Fruit fly (Drosophila melanogaster) whole organism, embryonic: ENCODE measurements around the gene CG14696.

Experiments
- ATbp ChIP-seq: fragments of 200-800 bp; sonication (Bioruptor generic); optimal IDR thresholded peaks from 2 replicates; lab custom pipeline; 2017; ENCODE audit warnings: missing biosample characterization, mild to moderate bottlenecking, missing genetic modification characterization, missing genetic modification reagents
- Abd-B ChIP-seq: fragments of 200-800 bp; sonication (Bioruptor generic); optimal IDR thresholded peaks from 2 replicates; lab custom pipeline; 2018; ENCODE audit warnings: missing biosample characterization, mild to moderate bottlenecking, missing genetic modification characterization, moderate library complexity
- Atf6 ChIP-seq: fragments of 200-800 bp; sonication (Bioruptor generic); IDR thresholded peaks from 2 replicates; pipeline ENCODE4 v1.3.6; 2022; ENCODE audit warnings: missing biosample characterization, missing genetic modification characterization
- B-H1 ChIP-seq: fragments of 200-800 bp; sonication (Bioruptor generic); IDR thresholded peaks from 3 replicates; pipeline ENCODE4 v1.3.6; 2022; ENCODE audit warnings: missing biosample characterization, missing genetic modification characterization
- CG10209 ChIP-seq: fragments of 200-800 bp; sonication (Bioruptor generic); optimal IDR thresholded peaks from 3 replicates; lab custom pipeline; 2017; ENCODE audit warnings: missing biosample characterization, mild to moderate bottlenecking, missing genetic modification characterization, missing genetic modification reagents
- CG10267 ChIP-seq: fragments of 200-800 bp; sonication (Bioruptor generic); optimal IDR thresholded peaks from 2 replicates; lab custom pipeline; 2018; ENCODE audit warnings: missing biosample characterization, mild to moderate bottlenecking, missing genetic modification characterization, moderate library complexity
- CG12155 ChIP-seq: fragments of 200-800 bp; sonication (Bioruptor generic); optimal IDR thresholded peaks from 3 replicates; lab custom pipeline; 2016; ENCODE audit warnings: missing biosample characterization, missing genetic modification characterization
- CG12659 ChIP-seq: fragments of 200-800 bp; sonication (Bioruptor generic); optimal IDR thresholded peaks from 3 replicates; lab custom pipeline; 2017; ENCODE audit warnings: mild to moderate bottlenecking, missing biosample characterization, missing genetic modification reagents, missing genetic modification characterization
- CG13287 ChIP-seq: fragments of 200-800 bp; sonication (Bioruptor generic); IDR thresholded peaks from 2 replicates; pipeline ENCODE4 v1.3.6; 2022; ENCODE audit warnings: missing biosample characterization, missing genetic modification characterization; ENCODE audit not compliant: partially characterized antibody
- CG14667 ChIP-seq: fragments of 200-800 bp; sonication (Bioruptor generic); IDR thresholded peaks from 2 replicates; pipeline ENCODE4 v1.3.6; 2022; ENCODE audit warnings: missing biosample characterization, missing genetic modification characterization
- CG14710 ChIP-seq: fragments of 200-800 bp; sonication (Bioruptor generic); optimal IDR thresholded peaks from 3 replicates; lab custom pipeline; 2019; ENCODE audit warnings: missing biosample characterization, mild to moderate bottlenecking, missing genetic modification characterization, moderate library complexity
- CG15514 ChIP-seq: fragments of 200-800 bp; sonication (Bioruptor generic); optimal IDR thresholded peaks from 3 replicates; lab custom pipeline; 2017; ENCODE audit warnings: missing biosample characterization, missing genetic modification characterization, mild to moderate bottlenecking, moderate library complexity, missing genetic modification reagents
- CG17186 ChIP-seq: fragments of 200-800 bp; sonication (Bioruptor generic); optimal IDR thresholded peaks from 3 replicates; lab custom pipeline; 2017; ENCODE audit warnings: missing biosample characterization, missing genetic modification reagents, missing genetic modification characterization
- CG18764 ChIP-seq: fragments of 200-800 bp; sonication (Bioruptor generic); optimal IDR thresholded peaks from 3 replicates; lab custom pipeline; 2016; ENCODE audit warnings: missing biosample characterization, missing genetic modification characterization
- CG2199 ChIP-seq: fragments of 200-800 bp; sonication (Bioruptor generic); IDR thresholded peaks from 3 replicates; pipeline ENCODE4 v1.3.6; 2022; ENCODE audit warnings: missing biosample characterization, missing genetic modification characterization
- CG3065 ChIP-seq: fragments of 200-800 bp; sonication (Bioruptor generic); optimal IDR thresholded peaks from 2 replicates; lab custom pipeline; 2016; ENCODE audit warnings: missing biosample characterization, missing genetic modification characterization
- CG31224 ChIP-seq: fragments of 200-800 bp; sonication (Bioruptor generic); IDR thresholded peaks from 2 replicates; pipeline ENCODE4 v1.3.6; 2022; ENCODE audit warnings: missing biosample characterization, missing genetic modification characterization
- CG32772 ChIP-seq: fragments of 200-800 bp; sonication (Bioruptor generic); IDR thresholded peaks from 2 replicates; pipeline ENCODE4 v1.3.6; 2022; ENCODE audit warnings: missing biosample characterization, missing genetic modification characterization
- CG33213 ChIP-seq: fragments of 200-800 bp; sonication (Bioruptor generic); optimal IDR thresholded peaks from 3 replicates; lab custom pipeline; 2016; ENCODE audit warnings: missing biosample characterization, missing genetic modification characterization
- CG34422 ChIP-seq: fragments of 200-800 bp; sonication (Bioruptor generic); IDR thresholded peaks from 3 replicates; pipeline ENCODE4 v1.3.6; 2022; ENCODE audit warnings: missing biosample characterization, missing genetic modification characterization
- CG4282 ChIP-seq: fragments of 200-800 bp; sonication (Bioruptor generic); optimal IDR thresholded peaks from 2 replicates; lab custom pipeline; 2016; ENCODE audit warnings: missing biosample characterization, missing genetic modification characterization
- CG4617 ChIP-seq: fragments of 200-800 bp; sonication (Bioruptor generic); optimal IDR thresholded peaks from 3 replicates; lab custom pipeline; 2016; ENCODE audit warnings: missing biosample characterization, missing genetic modification characterization, borderline replicate concordance
- CG4820 ChIP-seq: fragments of 200-800 bp; sonication (Bioruptor generic); optimal IDR thresholded peaks from 3 replicates; lab custom pipeline; 2016; ENCODE audit warnings: missing biosample characterization, missing genetic modification characterization
- CG6683 ChIP-seq: fragments of 200-800 bp; sonication (Bioruptor generic); optimal IDR thresholded peaks from 2 replicates; lab custom pipeline; 2017; ENCODE audit warnings: missing biosample characterization, mild to moderate bottlenecking, missing genetic modification characterization, missing genetic modification reagents
- CG9437 ChIP-seq: fragments of 200-800 bp; sonication (Bioruptor generic); optimal IDR thresholded peaks from 2 replicates; lab custom pipeline; 2018; ENCODE audit warnings: missing biosample characterization, mild to moderate bottlenecking, missing genetic modification characterization
- CG9876 ChIP-seq: fragments of 200-800 bp; sonication (Bioruptor generic); optimal IDR thresholded peaks from 2 replicates; lab custom pipeline; 2016; ENCODE audit warnings: missing biosample characterization, missing genetic modification characterization
- Hmr ChIP-seq: fragments of 200-800 bp; sonication (Bioruptor generic); optimal IDR thresholded peaks from 3 replicates; lab custom pipeline; 2017; ENCODE audit warnings: mild to moderate bottlenecking, missing biosample characterization, missing genetic modification reagents, missing genetic modification characterization
- Jarid2 ChIP-seq: fragments of 200-800 bp; sonication (Bioruptor generic); optimal IDR thresholded peaks from 3 replicates; lab custom pipeline; 2017; ENCODE audit warnings: mild to moderate bottlenecking, missing biosample characterization, missing genetic modification reagents, missing genetic modification characterization
- Mad ChIP-seq: fragments of 200-800 bp; sonication (Bioruptor generic); optimal IDR thresholded peaks from 2 replicates; lab custom pipeline; 2016; ENCODE audit warnings: missing biosample characterization, missing genetic modification characterization
- Med ChIP-seq: fragments of 200-800 bp; sonication (Bioruptor generic); peaks from one replicate; lab custom pipeline; 2016; ENCODE audit warnings: missing biosample characterization, missing genetic modification characterization, mild to moderate bottlenecking, inconsistent platforms, moderate library complexity
- Optix ChIP-seq: fragments of 200-800 bp; sonication (Bioruptor generic); IDR thresholded peaks from 3 replicates; pipeline ENCODE4 v1.3.6; 2022; ENCODE audit warnings: missing biosample characterization, missing genetic modification characterization
- Scr ChIP-seq: fragments of 200-800 bp; sonication (Bioruptor generic); IDR thresholded peaks from 2 replicates; pipeline ENCODE4 v1.3.6; 2022; ENCODE audit warnings: missing biosample characterization, missing genetic modification characterization; ENCODE audit not compliant: partially characterized antibody
- Sin3A ChIP-seq: fragments of >200 bp; optimal IDR thresholded peaks from 2 replicates; lab custom pipeline; 2018
- Ssrp ChIP-seq: fragments of 200-800 bp; sonication (Bioruptor generic); optimal IDR thresholded peaks from 2 replicates; lab custom pipeline; 2018; ENCODE audit warnings: missing biosample characterization, mild to moderate bottlenecking, missing genetic modification characterization, moderate library complexity
- TFAM ChIP-seq: fragments of 200-800 bp; sonication (Bioruptor generic); optimal IDR thresholded peaks from 2 replicates; lab custom pipeline; 2017; ENCODE audit warnings: missing biosample characterization, missing genetic modification characterization, inconsistent platforms
- amos ChIP-seq: fragments of 200-800 bp; sonication (Bioruptor generic); IDR thresholded peaks from 2 replicates; pipeline ENCODE4 v1.3.6; 2022; ENCODE audit warnings: missing biosample characterization, missing genetic modification characterization; ENCODE audit not compliant: partially characterized antibody
- ase ChIP-seq: fragments of 200-800 bp; sonication (Bioruptor generic); IDR thresholded peaks from 3 replicates; pipeline ENCODE4 v1.3.6; 2022; ENCODE audit warnings: missing biosample characterization, missing genetic modification characterization
- bigmax ChIP-seq: fragments of 200-800 bp; sonication (Bioruptor generic); optimal IDR thresholded peaks from 2 replicates; lab custom pipeline; 2018; ENCODE audit warnings: missing biosample characterization, mild to moderate bottlenecking, missing genetic modification characterization
- bsh ChIP-seq, 2 experiments: fragments of 200-800 bp; sonication (Bioruptor generic); optimal IDR thresholded peaks; 2 replicates each; lab custom pipeline; 2017 to 2018; ENCODE audit warnings: mild to moderate bottlenecking in 2 of 2, missing biosample characterization in 2 of 2, missing genetic modification characterization in 2 of 2, moderate library complexity in 1 of 2
- chinmo ChIP-seq: fragments of 200-800 bp; sonication (Bioruptor generic); IDR thresholded peaks from 4 replicates; pipeline ENCODE4 v1.3.6; 2022; ENCODE audit warnings: missing biosample characterization, missing genetic modification characterization; ENCODE audit not compliant: partially characterized antibody
- esg ChIP-seq: fragments of 200-800 bp; sonication (Bioruptor generic); conservative IDR thresholded peaks from 2 replicates; pipeline ENCODE4 v1.3.6; 2022; ENCODE audit warnings: missing biosample characterization, missing genetic modification characterization
- hbn ChIP-seq: fragments of 200-800 bp; sonication (Bioruptor generic); IDR thresholded peaks from 2 replicates; pipeline ENCODE4 v1.3.6; 2022; ENCODE audit warnings: missing biosample characterization, missing genetic modification characterization; ENCODE audit not compliant: partially characterized antibody
- knrl ChIP-seq: fragments of 200-800 bp; sonication (Bioruptor generic); IDR thresholded peaks from 3 replicates; pipeline ENCODE4 v1.3.6; 2022; ENCODE audit warnings: missing biosample characterization, missing genetic modification characterization; ENCODE audit not compliant: partially characterized antibody
- pho ChIP-seq: fragments of 200-800 bp; sonication (Bioruptor generic); optimal IDR thresholded peaks from 2 replicates; lab custom pipeline; 2016; ENCODE audit warnings: missing biosample characterization, missing genetic modification characterization
- pita ChIP-seq: fragments of 200-800 bp; sonication (Bioruptor generic); optimal IDR thresholded peaks from 2 replicates; lab custom pipeline; 2017; ENCODE audit warnings: missing biosample characterization, mild to moderate bottlenecking, missing genetic modification characterization
- run ChIP-seq: fragments of 200-800 bp; sonication (Bioruptor generic); optimal IDR thresholded peaks from 3 replicates; lab custom pipeline; 2018; ENCODE audit warnings: missing biosample characterization, mild to moderate bottlenecking, missing genetic modification characterization
- slp2 ChIP-seq: fragments of 200-800 bp; sonication (Bioruptor generic); optimal IDR thresholded peaks from 2 replicates; lab custom pipeline; 2016; ENCODE audit warnings: missing biosample characterization, missing genetic modification characterization
- stwl ChIP-seq: fragments of 200-800 bp; sonication (Bioruptor generic); optimal IDR thresholded peaks from 3 replicates; lab custom pipeline; 2018; ENCODE audit warnings: missing biosample characterization, mild to moderate bottlenecking, missing genetic modification characterization, moderate library complexity
- tio ChIP-seq: fragments of 200-800 bp; sonication (Bioruptor generic); optimal IDR thresholded peaks from 2 replicates; lab custom pipeline; 2017; ENCODE audit warnings: missing biosample characterization, missing genetic modification characterization, inconsistent platforms
- toy ChIP-seq: fragments of 200-800 bp; sonication (Bioruptor generic); IDR thresholded peaks from 2 replicates; pipeline ENCODE4 v1.3.6; 2022; ENCODE audit warnings: missing biosample characterization, missing genetic modification characterization

Gene CG14696

DNA sequence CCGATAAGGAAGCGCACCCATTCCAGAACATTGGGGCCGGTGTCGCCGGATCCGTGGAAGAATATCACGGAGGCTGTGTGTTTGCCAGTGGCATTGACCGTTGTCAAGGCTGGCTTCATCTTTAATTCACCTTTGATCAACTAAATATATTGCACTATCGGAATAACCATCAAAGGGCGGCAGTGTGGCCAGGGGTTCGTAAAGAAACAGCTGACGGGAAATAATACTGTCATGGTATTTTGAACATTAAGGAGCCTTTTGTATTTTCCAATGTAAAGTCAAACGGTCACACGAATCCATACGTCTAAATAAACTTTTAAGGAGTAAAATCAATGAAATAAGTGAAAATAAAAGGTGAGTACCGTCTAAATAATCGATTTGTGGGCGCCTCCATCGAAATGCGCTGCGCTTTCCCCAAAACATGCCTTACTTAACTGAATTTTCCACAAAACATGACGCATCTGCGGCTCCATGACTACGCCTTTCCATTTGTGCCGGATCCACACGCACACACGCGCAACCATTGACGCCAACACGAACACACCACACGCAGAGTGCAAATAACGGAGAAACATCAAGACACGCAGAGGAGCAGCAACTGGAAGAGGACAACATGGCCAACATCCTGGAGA, 30.4 kb downstream of the CG14696 start, which contains the start of the genes CG6567 and CG4511 (continued):
- TF ChIP-seq CG15514 (GFP tag; lab: Kevin White, UChicago), result peak; percentile 44
- TF ChIP-seq ase (GFP tag; lab: Robert Waterston, UW), result no peak
- TF ChIP-seq stwl (tag; lab: Kevin White, UChicago), result peak; percentile 60
- TF ChIP-seq run (tag; lab: Kevin White, UChicago), result no peak
- TF ChIP-seq CG9437 (GFP tag; lab: Kevin White, UChicago), result no peak
- TF ChIP-seq CG17186 (GFP tag; lab: Kevin White, UChicago), result no peak
- peak; percentile 31 for TF ChIP-seq CG14710 (tag; lab: Kevin White, UChicago)
- peak; percentile 80; the same call in 1 of the 3 replicates for TF ChIP-seq CG34422 (GFP tag; lab: Robert Waterston, UW)
- peak; percentile 72 for TF ChIP-seq CG4617 (GFP tag; lab: Kevin White, UChicago)
- peak; percentile 8 for TF ChIP-seq CG10267
- TF ChIP-seq TFAM (GFP tag; lab: Kevin White, UChicago), result no peak
- no peak for TF ChIP-seq toy (GFP tag; lab: Robert Waterston, UW)
- TF ChIP-seq chinmo (GFP tag; lab: Robert Waterston, UW), result no peak
- no peak for TF ChIP-seq hbn (GFP tag; lab: Robert Waterston, UW)
- peak; percentile 48; the same call in 1 of the 2 replicates for TF ChIP-seq amos
- no peak for TF ChIP-seq pho (GFP tag; lab: Kevin White, UChicago)
- no peak for TF ChIP-seq tio
- TF ChIP-seq Optix (GFP tag; lab: Robert Waterston, UW), result no peak
- TF ChIP-seq slp2 (GFP tag; lab: Kevin White, UChicago), result no peak
- TF ChIP-seq Jarid2 (GFP tag; lab: Kevin White, UChicago), result no peak
- TF ChIP-seq CG14667 (GFP tag; lab: Robert Waterston, UW), result no peak
- TF ChIP-seq Sin3A, result peak; percentile 76
- no peak for TF ChIP-seq esg (GFP tag; lab: Robert Waterston, UW)
- no peak for TF ChIP-seq CG3065 (GFP tag; lab: Kevin White, UChicago)
- no peak for TF ChIP-seq B-H1 (GFP tag; lab: Robert Waterston, UW)
- TF ChIP-seq CG13287 (GFP tag; lab: Robert Waterston, UW), result peak; percentile 36; the same call in 1 of the 2 replicates
- TF ChIP-seq CG31224 (GFP tag; lab: Robert Waterston, UW), result no peak
- TF ChIP-seq bsh (GFP tag; optimal IDR thresholded peaks at IDR 0.05; lab: Kevin White, UChicago), result no peak
- TF ChIP-seq Med (GFP tag; lab: Kevin White, UChicago), result peak; percentile 80
- no peak for TF ChIP-seq CG6683
- TF ChIP-seq Atf6, result no peak
- TF ChIP-seq CG33213 (GFP tag; lab: Kevin White, UChicago), result no peak
- peak; percentile 35; the same call in 1 of the 3 replicates for TF ChIP-seq knrl (GFP tag; lab: Robert Waterston, UW)
- TF ChIP-seq CG10209 (GFP tag; lab: Kevin White, UChicago), result no peak
- TF ChIP-seq CG18764 (GFP tag; lab: Kevin White, UChicago), result no peak
- no peak for TF ChIP-seq CG2199 (GFP tag; lab: Robert Waterston, UW)
- peak; percentile 38 for TF ChIP-seq Scr (GFP tag; lab: Robert Waterston, UW)
- no peak for TF ChIP-seq ATbp (GFP tag; lab: Kevin White, UChicago)
- TF ChIP-seq Abd-B (GFP tag; lab: Kevin White, UChicago), result no peak
- TF ChIP-seq CG12659 (GFP tag; lab: Kevin White, UChicago), result peak; percentile 55
- no peak for TF ChIP-seq CG32772
- TF ChIP-seq CG12155 (GFP tag; lab: Kevin White, UChicago), result no peak
- TF ChIP-seq Mad, result no peak
- no peak for TF ChIP-seq bigmax (GFP tag; lab: Kevin White, UChicago)
- TF ChIP-seq CG4820 (GFP tag; lab: Kevin White, UChicago), result no peak
- TF ChIP-seq pita (GFP tag; lab: Kevin White, UChicago), result no peak
- no peak for TF ChIP-seq Hmr (GFP tag; lab: Kevin White, UChicago)
- TF ChIP-seq Ssrp (tag; lab: Kevin White, UChicago), result no peak
- TF ChIP-seq CG9876 (GFP tag; lab: Kevin White, UChicago), result no peak
- TF ChIP-seq CG4282 (GFP tag; lab: Kevin White, UChicago), result no peak
